Worm (Caenorhabditis elegans) whole organism, L3 larva: ENCODE results near the gene K05F1.10.

ENCODE experiments used
- ZK546.5 ChIP-seq: sonication (generic microtip); optimal IDR thresholded peaks from 2 replicates; lab custom pipeline; 2017; ENCODE audit warnings: missing biosample characterization, missing genetic modification characterization
- aly-2 ChIP-seq: fragments of 150-350 bp; optimal IDR thresholded peaks from 2 replicates; lab custom pipeline; 2014; ENCODE audit warnings: missing biosample characterization, missing genetic modification characterization
- ama-1 ChIP-seq: fragments of 150-350 bp; optimal IDR thresholded peaks from 2 replicates; lab custom pipeline; 2018
- ceh-16 ChIP-seq: sonication (generic microtip); optimal IDR thresholded peaks from 2 replicates; lab custom pipeline; 2017; ENCODE audit warnings: missing biosample characterization, missing genetic modification characterization
- ceh-9 ChIP-seq: sonication (generic microtip); optimal IDR thresholded peaks from 2 replicates; lab custom pipeline; 2018; ENCODE audit warnings: missing biosample characterization, missing genetic modification characterization
- daf-12 ChIP-seq: fragments of 150-350 bp; optimal IDR thresholded peaks from 2 replicates; lab custom pipeline; 2014; ENCODE audit warnings: missing biosample characterization, missing genetic modification reagents, missing genetic modification characterization
- egl-5 ChIP-seq: fragments of 150-350 bp; optimal IDR thresholded peaks from 2 replicates; lab custom pipeline; 2017; ENCODE audit warnings: missing biosample characterization, missing genetic modification reagents, missing genetic modification characterization, inconsistent platforms
- elt-1 ChIP-seq: fragments of 150-350 bp; optimal IDR thresholded peaks from 2 replicates; lab custom pipeline; 2014; ENCODE audit warnings: missing biosample characterization, missing genetic modification characterization
- elt-2 ChIP-seq: sonication (generic microtip); optimal IDR thresholded peaks from 2 replicates; lab custom pipeline; 2016; ENCODE audit warnings: missing genetic modification reagents, mild to moderate bottlenecking, missing genetic modification characterization, missing compliant biosample characterization
- elt-3 ChIP-seq, 3 experiments: fragments of 150-350 bp in 1 of 3; sonication (generic microtip) in 2 of 3; optimal IDR thresholded peaks; 2 replicates in 2 of 3; 4 replicates in 1 of 3; lab custom pipeline; 2014 to 2017; ENCODE audit warnings: missing biosample characterization in 3 of 3, missing genetic modification characterization in 3 of 3
- eor-1 ChIP-seq, 2 experiments: fragments of 150-350 bp; optimal IDR thresholded peaks; 2 replicates each; lab custom pipeline; 2014 to 2018; ENCODE audit warnings: missing biosample characterization in 2 of 2, missing genetic modification characterization in 2 of 2
- fkh-10 ChIP-seq: sonication (generic microtip); optimal IDR thresholded peaks from 2 replicates; lab custom pipeline; 2017; ENCODE audit warnings: missing biosample characterization, missing genetic modification reagents, missing genetic modification characterization
- fkh-2 ChIP-seq: fragments of 150-350 bp; optimal IDR thresholded peaks from 2 replicates; lab custom pipeline; 2014; ENCODE audit warnings: missing biosample characterization, missing genetic modification reagents, missing genetic modification characterization
- fos-1 ChIP-seq: fragments of 150-350 bp; optimal IDR thresholded peaks from 2 replicates; lab custom pipeline; 2014; ENCODE audit warnings: missing biosample characterization, missing genetic modification characterization
- jun-1 ChIP-seq: fragments of 150-350 bp; optimal IDR thresholded peaks from 2 replicates; lab custom pipeline; 2014; ENCODE audit warnings: missing biosample characterization, missing genetic modification reagents, missing genetic modification characterization
- lin-15B ChIP-seq: fragments of 150-350 bp; optimal IDR thresholded peaks from 2 replicates; lab custom pipeline; 2014; ENCODE audit warnings: missing biosample characterization, missing genetic modification characterization
- lsy-12 ChIP-seq: sonication (generic microtip); optimal IDR thresholded peaks from 2 replicates; lab custom pipeline; 2016; ENCODE audit warnings: mild to moderate bottlenecking, missing genetic modification characterization, missing compliant biosample characterization
- mdl-1 ChIP-seq: fragments of 150-350 bp; optimal IDR thresholded peaks from 2 replicates; lab custom pipeline; 2014; ENCODE audit warnings: missing biosample characterization, missing genetic modification characterization
- nfya-1 ChIP-seq: sonication (generic microtip); optimal IDR thresholded peaks from 2 replicates; lab custom pipeline; 2017; ENCODE audit warnings: missing genetic modification characterization, mild to moderate bottlenecking, missing compliant biosample characterization, antibody characterized with exemption, moderate library complexity; ENCODE audit not compliant: insufficient read depth
- nhr-12 ChIP-seq: fragments of 150-350 bp; optimal IDR thresholded peaks from 2 replicates; lab custom pipeline; 2014; ENCODE audit warnings: missing biosample characterization, missing genetic modification characterization
- nhr-23 ChIP-seq: fragments of 150-350 bp; optimal IDR thresholded peaks from 2 replicates; lab custom pipeline; 2014; ENCODE audit warnings: missing biosample characterization, missing genetic modification reagents, missing genetic modification characterization
- nhr-25 ChIP-seq: sonication (generic microtip); optimal IDR thresholded peaks from 2 replicates; lab custom pipeline; 2017; ENCODE audit warnings: missing biosample characterization, missing genetic modification characterization
- nhr-28 ChIP-seq: fragments of 150-350 bp; optimal IDR thresholded peaks from 2 replicates; lab custom pipeline; 2014; ENCODE audit warnings: missing biosample characterization, missing genetic modification characterization
- nhr-43 ChIP-seq: sonication (generic microtip); optimal IDR thresholded peaks from 2 replicates; lab custom pipeline; 2016; ENCODE audit warnings: mild to moderate bottlenecking, missing genetic modification characterization, missing compliant biosample characterization; ENCODE audit not compliant: poor library complexity, severe bottlenecking
- nhr-76 ChIP-seq: fragments of 150-350 bp; sonication (generic microtip); optimal IDR thresholded peaks from 5 replicates; lab custom pipeline; 2014; ENCODE audit warnings: missing biosample characterization, missing genetic modification characterization
- nhr-77 ChIP-seq: fragments of 150-350 bp; optimal IDR thresholded peaks from 2 replicates; lab custom pipeline; 2014; ENCODE audit warnings: missing biosample characterization, missing genetic modification characterization
- pha-4 ChIP-seq: fragments of 150-350 bp; optimal IDR thresholded peaks from 2 replicates; lab custom pipeline; 2014; ENCODE audit warnings: missing biosample characterization, missing genetic modification reagents, missing genetic modification characterization
- pqm-1 ChIP-seq: fragments of 150-350 bp; optimal IDR thresholded peaks from 2 replicates; lab custom pipeline; 2017; ENCODE audit warnings: missing biosample characterization, missing genetic modification characterization, inconsistent platforms
- skn-1 ChIP-seq: fragments of 150-350 bp; optimal IDR thresholded peaks from 2 replicates; lab custom pipeline; 2014; ENCODE audit warnings: missing biosample characterization, missing genetic modification characterization
- tbx-2 ChIP-seq: sonication (generic microtip); optimal IDR thresholded peaks from 2 replicates; lab custom pipeline; 2016; ENCODE audit warnings: mild to moderate bottlenecking, missing genetic modification characterization, missing compliant biosample characterization
- unc-39 ChIP-seq: sonication (generic microtip); optimal IDR thresholded peaks from 4 replicates; lab custom pipeline; 2017; ENCODE audit warnings: missing biosample characterization, missing genetic modification characterization
- unc-62 ChIP-seq: fragments of 150-350 bp; sonication (generic microtip); optimal IDR thresholded peaks from 4 replicates; lab custom pipeline; 2014; ENCODE audit warnings: missing biosample characterization, missing genetic modification reagents, missing genetic modification characterization
- zag-1 ChIP-seq: fragments of 150-350 bp; optimal IDR thresholded peaks from 2 replicates; lab custom pipeline; 2014; ENCODE audit warnings: missing biosample characterization, missing genetic modification characterization
- ztf-11 ChIP-seq: fragments of 150-350 bp; optimal IDR thresholded peaks from 2 replicates; lab custom pipeline; 2014; ENCODE audit warnings: missing biosample characterization, missing genetic modification characterization

K05F1.10 gene

DNA sequence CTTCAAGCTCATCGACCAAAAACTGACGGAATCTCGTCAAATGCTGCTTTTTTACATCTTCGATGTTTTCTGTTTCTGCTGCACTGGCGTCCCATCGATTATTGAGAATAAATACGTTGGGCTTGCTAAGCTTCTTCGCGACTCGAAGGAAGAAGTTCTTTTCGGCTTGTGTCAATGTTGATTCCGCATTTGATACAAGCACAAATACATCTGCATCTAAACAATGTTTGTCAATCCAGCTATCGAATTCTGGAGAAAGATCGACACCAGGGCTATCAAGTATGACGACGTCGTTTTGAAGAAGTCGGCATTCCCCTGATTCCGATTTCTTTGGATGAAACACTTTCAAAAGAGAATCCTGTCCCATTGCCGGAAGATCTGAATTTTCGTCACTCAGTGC is 29.9 kb upstream of the K05F1.10 start:
- TF ChIP-seq nhr-23 (tag; lab: Kevin White, UChicago), result no peak
- TF ChIP-seq nhr-77 (tag; lab: Kevin White, UChicago), result no peak
- no peak for TF ChIP-seq lin-15B (tag; lab: Kevin White, UChicago)
- TF ChIP-seq eor-1 (tag; optimal IDR thresholded peaks at IDR 0.05; lab: Kevin White, UChicago), result no peak
- TF ChIP-seq ama-1 (lab: Kevin White, UChicago), result no peak
- no peak for TF ChIP-seq egl-5 (tag; lab: Kevin White, UChicago)
- no peak for TF ChIP-seq unc-62
- no peak for TF ChIP-seq nfya-1 (tag; lab: Kevin White, UChicago)
- no peak for TF ChIP-seq unc-39
- TF ChIP-seq, all 47 proteins: peak for 0

DNA sequence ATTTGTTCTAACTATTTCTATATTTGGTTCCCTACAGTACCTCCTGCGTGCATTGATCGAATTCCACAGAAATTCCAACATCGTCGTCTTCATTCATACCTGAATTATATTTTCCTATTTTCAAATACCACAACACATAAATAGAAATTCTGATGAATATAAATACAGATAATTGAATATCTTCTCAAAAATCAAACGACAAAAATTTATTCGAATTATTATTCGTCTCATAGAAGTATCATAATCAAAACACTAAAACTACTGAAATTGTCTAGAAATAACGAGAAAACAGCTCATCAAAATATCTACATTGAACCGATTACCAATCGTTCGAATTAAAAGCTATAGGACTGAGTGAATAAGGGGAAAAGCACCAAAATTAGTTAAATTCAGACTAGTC is 27.9 kb upstream of the K05F1.10 start, which contains the start of gene gtap-1:
gtap-1 (minus strand) TSS at position 101 of the 400 bp plus-strand sequence.
- TF ChIP-seq elt-3 (tag; optimal IDR thresholded peaks at IDR 0.05; lab: Kevin White, UChicago) (no peak), aly-2 (tag; lab: Kevin White, UChicago) (no peak), elt-1 (no peak), egl-5 (tag; lab: Kevin White, UChicago) (no peak), zag-1 (tag; lab: Kevin White, UChicago) (no peak), unc-39 (no peak), fkh-10 (GFP tag; lab: Kevin White, UChicago) (no peak), nhr-12 (tag; lab: Kevin White, UChicago) (no peak)
- TF ChIP-seq, all 47 proteins: peak for 0

DNA sequence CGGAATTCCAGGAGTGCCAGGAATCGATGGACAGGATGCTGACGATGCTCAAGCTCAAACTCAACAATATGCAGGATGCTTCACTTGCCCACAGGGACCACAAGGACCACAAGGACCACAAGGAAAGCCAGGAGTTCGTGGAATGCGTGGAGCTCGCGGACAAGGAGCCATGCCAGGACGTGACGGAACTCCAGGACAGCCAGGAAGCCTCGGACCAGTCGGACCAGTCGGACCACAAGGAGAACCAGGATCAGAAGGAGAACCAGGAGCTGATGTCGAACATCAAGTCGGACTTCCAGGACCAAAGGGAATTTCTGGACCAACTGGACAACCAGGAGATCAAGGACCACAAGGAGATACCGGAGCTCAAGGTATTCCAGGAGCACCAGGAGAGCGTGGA is 26.1 kb upstream of the K05F1.10 start:
- no peak for TF ChIP-seq ZK546.5 (tag; lab: Kevin White, UChicago)
- TF ChIP-seq nhr-23 (tag; lab: Kevin White, UChicago), result no peak
- no peak for TF ChIP-seq ceh-9 (tag; lab: Kevin White, UChicago)
- no peak for TF ChIP-seq fkh-2
- no peak for TF ChIP-seq ama-1 (lab: Kevin White, UChicago)
- no peak for TF ChIP-seq elt-3 (tag; optimal IDR thresholded peaks at IDR 0.05; lab: Kevin White, UChicago)
- no peak for TF ChIP-seq mdl-1 (tag; lab: Kevin White, UChicago)
- no peak for TF ChIP-seq nhr-43 (tag; lab: Kevin White, UChicago)
- no peak for TF ChIP-seq pha-4 (tag; lab: Kevin White, UChicago)
- no peak for TF ChIP-seq lsy-12
- TF ChIP-seq nhr-28 (tag; lab: Kevin White, UChicago), result no peak
- no peak for TF ChIP-seq nhr-25 (tag; lab: Kevin White, UChicago)
- TF ChIP-seq nhr-76 (tag; lab: Kevin White, UChicago), result no peak
- TF ChIP-seq zag-1 (tag; lab: Kevin White, UChicago), result no peak
- TF ChIP-seq nfya-1 (tag; lab: Kevin White, UChicago), result no peak
- TF ChIP-seq ceh-16, result no peak
- no peak for TF ChIP-seq fos-1
- no peak for TF ChIP-seq nhr-77 (tag; lab: Kevin White, UChicago)
- no peak for TF ChIP-seq tbx-2 (tag; lab: Kevin White, UChicago)
- no peak for TF ChIP-seq fkh-10 (GFP tag; lab: Kevin White, UChicago)

DNA sequence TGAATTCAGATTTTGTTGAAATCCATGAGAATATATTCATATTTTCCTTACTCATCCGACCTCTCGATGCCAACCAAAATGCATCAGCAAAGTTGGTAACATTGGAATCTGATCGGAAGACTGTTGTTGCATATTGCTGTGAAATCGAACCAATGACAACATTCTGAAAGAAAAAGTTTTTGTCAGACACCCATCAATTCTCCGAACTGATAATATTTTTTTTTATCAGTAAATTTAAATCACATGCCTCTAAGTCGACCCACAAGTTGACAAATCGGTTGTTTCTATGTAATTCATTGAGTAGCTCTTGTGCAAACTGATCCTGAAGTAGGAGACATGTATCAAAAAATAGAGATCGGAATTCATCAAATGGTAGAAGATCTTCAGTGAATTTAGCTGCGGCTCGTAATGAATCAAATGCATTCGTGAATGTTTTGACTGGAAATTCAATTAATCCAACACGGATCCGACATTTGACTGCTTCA is 24.7 kb upstream of the K05F1.10 start, which contains the start of gene col-74:
col-74 (plus strand) TSS at position 435 of the 485 bp plus-strand sequence.
- TF ChIP-seq daf-12 (tag; lab: Kevin White, UChicago) (no peak), pqm-1 (tag; lab: Kevin White, UChicago) (peak; percentile 56), elt-2 (tag; lab: Kevin White, UChicago) (peak; percentile 74)

DNA sequence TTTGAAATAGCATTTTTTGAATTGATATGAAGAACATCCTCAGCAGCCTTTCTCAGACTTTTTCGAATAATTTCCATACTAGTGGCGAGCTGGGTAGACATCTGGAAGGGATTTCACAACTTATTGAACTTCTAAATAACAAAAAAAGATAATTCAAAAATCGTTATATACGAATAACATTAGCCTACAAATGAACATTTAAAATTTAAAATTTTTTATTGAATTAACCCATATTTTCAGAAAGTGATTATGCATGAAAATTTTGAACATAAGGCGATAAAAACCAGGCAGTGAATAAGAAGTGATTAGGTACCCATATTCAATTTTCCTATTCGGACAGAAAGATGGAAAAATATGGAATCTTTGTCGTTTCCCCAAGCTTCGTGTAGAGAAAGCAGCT is 23.2 kb upstream of the K05F1.10 start, which contains the start of gene ZK1248.11:
ZK1248.11 (minus strand) TSS at position 101 of the 400 bp plus-strand sequence.
- TF ChIP-seq jun-1 (tag; lab: Kevin White, UChicago) (no peak), mdl-1 (tag; lab: Kevin White, UChicago) (no peak), fos-1 (no peak), pqm-1 (tag; lab: Kevin White, UChicago) (no peak), ztf-11 (tag; lab: Kevin White, UChicago) (no peak), ceh-9 (tag; lab: Kevin White, UChicago) (no peak), elt-2 (tag; lab: Kevin White, UChicago) (no peak), nhr-76 (tag; lab: Kevin White, UChicago) (no peak), skn-1 (tag; lab: Kevin White, UChicago) (no peak)
